Worm (Caenorhabditis elegans) whole organism, late embryonic: ENCODE measurements around the gene nhr-213.
"Not testable (repeated sequence)": the region's sequence is repeated elsewhere in the genome, so short reads cannot be mapped to it uniquely, and the experiment has no call there.

ENCODE experiments used
- C08G9.2 ChIP-seq: sonication (generic microtip); optimal IDR thresholded peaks from 2 replicates; lab custom pipeline; 2016; ENCODE audit warnings: mild to moderate bottlenecking, missing genetic modification characterization, moderate library complexity, missing compliant biosample characterization
- C38D4.7 ChIP-seq: fragments of 200-800 bp; sonication (Bioruptor generic); optimal IDR thresholded peaks from 2 replicates; lab custom pipeline; 2018; ENCODE audit warnings: mild to moderate bottlenecking, missing genetic modification characterization, moderate library complexity, missing compliant biosample characterization
- F13H6.1 ChIP-seq: sonication (generic microtip); optimal IDR thresholded peaks from 2 replicates; lab custom pipeline; 2016; ENCODE audit warnings: missing genetic modification characterization, missing compliant biosample characterization
- K02D7.2 ChIP-seq: sonication (generic microtip); optimal IDR thresholded peaks from 2 replicates; lab custom pipeline; 2017; ENCODE audit warnings: mild to moderate bottlenecking, missing genetic modification characterization, missing compliant biosample characterization
- K09A11.1 ChIP-seq: sonication (generic microtip); optimal IDR thresholded peaks from 2 replicates; lab custom pipeline; 2017; ENCODE audit warnings: antibody characterized with exemption, mild to moderate bottlenecking, missing genetic modification characterization, missing compliant biosample characterization; ENCODE audit not compliant: insufficient read depth
- Y22D7AL.16 ChIP-seq: sonication (generic microtip); optimal IDR thresholded peaks from 2 replicates; lab custom pipeline; 2016; ENCODE audit warnings: missing genetic modification characterization, missing compliant biosample characterization
- ama-1 ChIP-seq: fragments of 150-350 bp; optimal IDR thresholded peaks from 2 replicates; lab custom pipeline; 2014
- ceh-14 ChIP-seq: sonication (generic microtip); optimal IDR thresholded peaks from 2 replicates; lab custom pipeline; 2016; ENCODE audit warnings: missing genotype, missing genetic modification characterization, missing compliant biosample characterization
- ceh-18 ChIP-seq: sonication (generic microtip); optimal IDR thresholded peaks from 2 replicates; lab custom pipeline; 2016; ENCODE audit warnings: missing genetic modification characterization, missing compliant biosample characterization
- ceh-19 ChIP-seq: fragments of 200-800 bp; sonication (Bioruptor generic); optimal IDR thresholded peaks from 2 replicates; lab custom pipeline; 2018; ENCODE audit warnings: mild to moderate bottlenecking, missing genetic modification characterization, missing compliant biosample characterization
- ceh-30 ChIP-seq: fragments of 150-350 bp; optimal IDR thresholded peaks from 2 replicates; lab custom pipeline; 2014; ENCODE audit warnings: missing biosample characterization, missing genetic modification characterization
- ceh-34 ChIP-seq: sonication (generic microtip); optimal IDR thresholded peaks from 2 replicates; lab custom pipeline; 2016; ENCODE audit warnings: mild to moderate bottlenecking, missing genetic modification characterization, missing compliant biosample characterization
- ceh-6 ChIP-seq: fragments of 200-800 bp; sonication (Bioruptor generic); optimal IDR thresholded peaks from 2 replicates; lab custom pipeline; 2018; ENCODE audit warnings: mild to moderate bottlenecking, missing genetic modification characterization, missing compliant biosample characterization
- che-1 ChIP-seq: sonication (generic microtip); optimal IDR thresholded peaks from 2 replicates; lab custom pipeline; 2016; ENCODE audit warnings: mild to moderate bottlenecking, missing genetic modification characterization, missing compliant biosample characterization
- elt-2 ChIP-seq: sonication (generic microtip); optimal IDR thresholded peaks from 2 replicates; lab custom pipeline; 2016; ENCODE audit warnings: missing genetic modification reagents, missing genetic modification characterization, missing compliant biosample characterization
- fax-1 ChIP-seq: sonication (generic microtip); optimal IDR thresholded peaks from 2 replicates; lab custom pipeline; 2016; ENCODE audit warnings: missing genotype, missing genetic modification characterization, missing compliant biosample characterization
- gmeb-2 ChIP-seq: sonication (generic microtip); optimal IDR thresholded peaks from 2 replicates; lab custom pipeline; 2016; ENCODE audit warnings: missing genetic modification characterization, inconsistent platforms, missing compliant biosample characterization
- hlh-15 ChIP-seq: sonication (generic microtip); optimal IDR thresholded peaks from 2 replicates; lab custom pipeline; 2016; ENCODE audit warnings: missing genetic modification characterization, missing compliant biosample characterization
- hlh-30 ChIP-seq: sonication (generic microtip); optimal IDR thresholded peaks from 2 replicates; lab custom pipeline; 2017; ENCODE audit warnings: antibody characterized with exemption, missing genetic modification characterization, missing compliant biosample characterization; ENCODE audit not compliant: insufficient read depth
- hlh-8 ChIP-seq: sonication (generic microtip); optimal IDR thresholded peaks from 2 replicates; lab custom pipeline; 2016; ENCODE audit warnings: missing genotype, missing genetic modification characterization, missing compliant biosample characterization
- lim-6 ChIP-seq: sonication (generic microtip); optimal IDR thresholded peaks from 2 replicates; lab custom pipeline; 2016; ENCODE audit warnings: missing genetic modification characterization, missing compliant biosample characterization
- lin-11 ChIP-seq: fragments of 200-800 bp; sonication (Bioruptor generic); optimal IDR thresholded peaks from 2 replicates; lab custom pipeline; 2018; ENCODE audit warnings: mild to moderate bottlenecking, missing genetic modification characterization, missing compliant biosample characterization
- mec-3 ChIP-seq: sonication (generic microtip); optimal IDR thresholded peaks from 2 replicates; lab custom pipeline; 2016; ENCODE audit warnings: borderline replicate concordance, missing genetic modification characterization, missing compliant biosample characterization
- nhr-11 ChIP-seq: fragments of 150-350 bp; optimal IDR thresholded peaks from 2 replicates; lab custom pipeline; 2014; ENCODE audit warnings: missing biosample characterization, missing genetic modification characterization
- nhr-232 ChIP-seq: sonication (generic microtip); optimal IDR thresholded peaks from 2 replicates; lab custom pipeline; 2016; ENCODE audit warnings: missing genetic modification characterization, missing compliant biosample characterization
- npax-4 ChIP-seq: sonication (generic microtip); optimal IDR thresholded peaks from 2 replicates; lab custom pipeline; 2016; ENCODE audit warnings: missing genetic modification characterization, missing compliant biosample characterization
- pag-3 ChIP-seq: sonication (generic microtip); optimal IDR thresholded peaks from 2 replicates; lab custom pipeline; 2016; ENCODE audit warnings: missing compliant biosample characterization, missing genetic modification characterization, borderline replicate concordance
- pat-9 ChIP-seq: fragments of 200-800 bp; sonication (Bioruptor generic); optimal IDR thresholded peaks from 2 replicates; lab custom pipeline; 2018; ENCODE audit warnings: mild to moderate bottlenecking, missing genetic modification characterization, moderate library complexity, missing compliant biosample characterization
- pax-1 ChIP-seq: fragments of 150-350 bp; optimal IDR thresholded peaks from 2 replicates; lab custom pipeline; 2014; ENCODE audit warnings: missing biosample characterization, missing genetic modification characterization
- pha-2 ChIP-seq: sonication (generic microtip); optimal IDR thresholded peaks from 2 replicates; lab custom pipeline; 2017; ENCODE audit warnings: mild to moderate bottlenecking, missing genetic modification characterization, missing compliant biosample characterization
- pha-4 ChIP-seq: fragments of 150-350 bp; optimal IDR thresholded peaks from 2 replicates; lab custom pipeline; 2018; ENCODE audit warnings: missing biosample characterization, missing genetic modification reagents, missing genetic modification characterization
- pros-1 ChIP-seq: fragments of 150-350 bp; optimal IDR thresholded peaks from 2 replicates; lab custom pipeline; 2014; ENCODE audit warnings: missing biosample characterization, missing genetic modification reagents, missing genetic modification characterization
- ref-2 ChIP-seq: sonication (generic microtip); optimal IDR thresholded peaks from 2 replicates; lab custom pipeline; 2016; ENCODE audit warnings: missing genetic modification characterization, missing compliant biosample characterization
- rnt-1 ChIP-seq: sonication (generic microtip); optimal IDR thresholded peaks from 2 replicates; lab custom pipeline; 2016; ENCODE audit warnings: missing genetic modification characterization, missing compliant biosample characterization
- sdc-2 ChIP-seq: sonication (generic microtip); optimal IDR thresholded peaks from 2 replicates; lab custom pipeline; 2016; ENCODE audit warnings: missing genotype, missing genetic modification characterization, missing compliant biosample characterization
- sox-4 ChIP-seq: sonication (generic microtip); optimal IDR thresholded peaks from 2 replicates; lab custom pipeline; 2017; ENCODE audit warnings: mild to moderate bottlenecking, missing genetic modification characterization, inconsistent platforms, missing compliant biosample characterization
- tbx-2 ChIP-seq: sonication (generic microtip); optimal IDR thresholded peaks from 2 replicates; lab custom pipeline; 2016; ENCODE audit warnings: missing genetic modification characterization, missing compliant biosample characterization
- unc-55 ChIP-seq: sonication (generic microtip); optimal IDR thresholded peaks from 2 replicates; lab custom pipeline; 2017; ENCODE audit warnings: missing biosample characterization, missing genetic modification reagents, missing genetic modification characterization
- unc-86 ChIP-seq: sonication (generic microtip); optimal IDR thresholded peaks from 2 replicates; lab custom pipeline; 2016; ENCODE audit warnings: missing genetic modification characterization, missing compliant biosample characterization

nhr-213 gene

DNA sequence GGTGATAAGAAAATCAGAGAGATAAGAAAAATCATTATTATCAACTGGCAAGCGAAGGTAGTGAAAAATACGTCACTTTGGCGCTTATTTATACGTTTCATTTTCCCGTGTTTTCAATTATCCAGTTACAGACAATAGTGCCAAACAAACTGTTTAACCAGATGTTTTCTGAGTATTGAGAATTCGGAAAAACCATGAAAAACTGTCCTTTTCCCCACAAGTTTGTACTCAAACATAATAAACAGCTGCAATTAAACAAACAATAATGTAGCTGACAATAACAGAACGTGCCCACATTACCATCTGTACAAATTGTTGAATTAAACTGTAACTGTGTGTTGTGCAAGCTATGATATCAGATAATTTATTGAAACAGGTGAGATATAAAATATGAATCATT lies 9.0 kb upstream of the nhr-213 start, which contains the start of the genes F35E8.1 and F35E8.2:
Gene F35E8.1, minus strand, starts transcription at position 101 of the 400 bp plus-strand sequence.
Gene F35E8.2, plus strand, starts transcription at position 132 of the 400 bp plus-strand sequence.
- TF ChIP-seq lin-11 (tag; lab: Kevin White, UChicago); ama-1 (lab: Kevin White, UChicago); pax-1 (tag; lab: Kevin White, UChicago): not testable (repeated sequence)

DNA sequence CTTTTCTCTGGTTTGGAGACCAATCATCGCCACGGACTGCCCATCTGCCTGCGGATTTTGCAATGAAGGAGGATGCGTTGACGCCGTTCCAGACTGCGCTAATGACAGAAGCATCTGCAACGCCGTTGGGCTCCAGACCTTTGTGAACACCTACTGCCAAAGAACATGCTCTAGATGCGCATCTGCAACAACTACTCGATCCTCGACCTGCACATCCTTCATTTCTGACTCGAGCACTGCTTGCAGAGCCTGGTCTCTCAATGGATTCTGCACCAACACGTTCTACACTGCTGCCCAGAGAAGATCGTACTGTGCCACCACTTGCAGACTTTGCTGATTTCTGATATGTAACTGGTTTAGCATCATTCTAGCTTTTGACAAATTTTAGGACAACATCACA lies 4.0 kb upstream of the nhr-213 start:
- TF ChIP-seq gmeb-2: no peak
- no peak for TF ChIP-seq pax-1 (tag; lab: Kevin White, UChicago)
- no peak for TF ChIP-seq pros-1 (tag; lab: Kevin White, UChicago)
- TF ChIP-seq che-1: no peak
- no peak for TF ChIP-seq pat-9 (tag; lab: Kevin White, UChicago)
- no peak for TF ChIP-seq ceh-19 (GFP tag; lab: Kevin White, UChicago)
- no peak for TF ChIP-seq pha-2 (tag; lab: Kevin White, UChicago)
- no peak for TF ChIP-seq ceh-6
- no peak for TF ChIP-seq tbx-2 (tag; lab: Kevin White, UChicago)
- TF ChIP-seq nhr-11 (tag; lab: Kevin White, UChicago): no peak
- TF ChIP-seq pag-3 (tag; lab: Kevin White, UChicago): no peak
- TF ChIP-seq sox-4 (tag; lab: Kevin White, UChicago): no peak
- no peak for TF ChIP-seq hlh-30 (tag; lab: Kevin White, UChicago)
- TF ChIP-seq ceh-30: no peak
- no peak for TF ChIP-seq K02D7.2 (tag; lab: Kevin White, UChicago)
- TF ChIP-seq pha-4: no peak
- no peak for TF ChIP-seq sdc-2 (tag; lab: Kevin White, UChicago)

DNA sequence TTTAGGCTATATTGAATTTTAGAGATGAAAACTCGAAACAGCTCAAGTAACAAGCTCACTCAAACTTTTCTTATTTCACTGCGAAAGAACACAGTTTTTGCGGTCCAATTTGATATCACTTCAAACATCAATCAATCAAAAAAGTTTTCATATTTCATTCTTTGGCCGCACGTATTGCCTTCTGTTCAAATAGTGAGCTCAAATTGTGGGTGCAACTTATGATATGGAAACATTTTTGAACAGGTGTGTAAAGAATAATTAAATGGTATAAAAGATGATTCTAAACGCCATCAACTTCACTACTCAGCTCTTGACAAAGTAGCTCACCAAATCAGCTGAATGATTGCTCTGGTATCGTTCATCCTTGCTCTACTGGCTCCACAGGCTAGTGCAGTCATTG lies 3.1 kb upstream of the nhr-213 start, which contains the start of gene T06C12.14:
Gene T06C12.14, plus strand, starts transcription at position 301 of the 400 bp plus-strand sequence.
- TF ChIP-seq pax-1 (tag; lab: Kevin White, UChicago): no peak
- no peak for TF ChIP-seq F13H6.1 (tag; lab: Kevin White, UChicago)
- no peak for TF ChIP-seq ceh-6
- TF ChIP-seq lin-11 (tag; lab: Kevin White, UChicago): no peak
- no peak for TF ChIP-seq unc-86 (tag; lab: Kevin White, UChicago)
- no peak for TF ChIP-seq lim-6 (tag; lab: Kevin White, UChicago)
- no peak for TF ChIP-seq Y22D7AL.16
- TF ChIP-seq ceh-19 (GFP tag; lab: Kevin White, UChicago): no peak
- no peak for TF ChIP-seq fax-1 (tag; lab: Kevin White, UChicago)
- no peak for TF ChIP-seq C08G9.2
- TF ChIP-seq unc-55 (GFP tag; lab: Kevin White, UChicago): no peak
- TF ChIP-seq hlh-8 (tag; lab: Kevin White, UChicago): no peak
- TF ChIP-seq ceh-30: no peak
- no peak for TF ChIP-seq hlh-15 (tag; lab: Kevin White, UChicago)
- TF ChIP-seq ceh-34 (tag; lab: Kevin White, UChicago): no peak
- no peak for TF ChIP-seq nhr-232 (tag; lab: Kevin White, UChicago)

DNA sequence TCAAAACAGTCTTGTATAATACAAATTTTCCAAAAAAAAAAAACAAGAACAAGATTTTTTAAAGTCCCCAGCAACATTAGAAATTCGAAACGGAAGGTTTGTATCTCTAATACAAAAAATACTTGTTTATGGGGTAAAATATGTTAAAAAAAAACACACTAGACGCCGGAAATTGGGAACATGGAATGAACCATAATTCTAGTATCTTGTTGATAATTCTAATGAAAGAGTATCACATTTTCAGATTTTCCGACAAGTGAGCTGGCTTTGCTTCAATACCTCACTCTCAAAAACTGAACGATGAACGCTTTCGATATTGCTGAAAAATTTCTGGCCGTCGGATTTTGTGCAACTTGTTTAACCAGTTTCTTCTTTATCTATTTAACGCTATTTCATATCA lies 1.1 kb upstream of the nhr-213 start, which contains the start of gene str-60:
Gene str-60, plus strand, starts transcription at position 301 of the 400 bp plus-strand sequence.
- TF ChIP-seq ref-2 (no peak), lin-11 (tag; lab: Kevin White, UChicago) (no peak), pax-1 (tag; lab: Kevin White, UChicago) (no peak), elt-2 (no peak), C38D4.7 (GFP tag; lab: Kevin White, UChicago) (no peak), sdc-2 (tag; lab: Kevin White, UChicago) (no peak), ceh-14 (no peak), ceh-18 (tag; lab: Kevin White, UChicago) (no peak), npax-4 (tag; lab: Kevin White, UChicago) (no peak), nhr-11 (tag; lab: Kevin White, UChicago) (no peak), ceh-6 (no peak), rnt-1 (tag; lab: Kevin White, UChicago) (no peak), pros-1 (tag; lab: Kevin White, UChicago) (no peak), mec-3 (tag; lab: Kevin White, UChicago) (no peak), ceh-19 (GFP tag; lab: Kevin White, UChicago) (no peak), K09A11.1 (tag; lab: Kevin White, UChicago) (no peak)
